Fruit fly (Drosophila melanogaster): ENCODE results near the gene CG13305.

CG13305 gene

DNA sequence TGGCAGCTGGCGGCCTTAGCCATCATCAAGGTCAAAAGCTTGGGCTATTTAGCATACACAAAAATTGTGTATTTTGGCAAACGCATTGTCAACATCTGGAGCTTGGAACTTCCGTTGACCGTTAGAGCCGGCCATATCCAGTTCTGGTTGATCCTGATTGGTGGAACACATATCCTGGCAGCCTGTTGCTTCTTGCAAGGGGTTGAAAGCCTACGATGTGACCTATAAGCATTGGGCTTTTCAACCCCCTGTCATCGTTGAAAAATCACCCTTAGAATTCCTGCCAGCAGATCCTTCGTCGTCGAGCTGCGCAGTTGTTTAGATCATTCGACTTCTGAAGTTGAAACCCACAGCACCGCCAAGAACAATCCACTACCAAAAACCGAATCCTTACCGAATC, at the start of gene CG13305, which contains the start of gene Pex7:
CG13305 (minus strand) TSS at position 2 of the 400 bp plus-strand sequence.
Pex7 (plus strand) TSS at position 325 of the 400 bp plus-strand sequence.
- TF ChIP-seq noc (tag; optimal IDR thresholded peaks at IDR 0.05): no peak

DNA sequence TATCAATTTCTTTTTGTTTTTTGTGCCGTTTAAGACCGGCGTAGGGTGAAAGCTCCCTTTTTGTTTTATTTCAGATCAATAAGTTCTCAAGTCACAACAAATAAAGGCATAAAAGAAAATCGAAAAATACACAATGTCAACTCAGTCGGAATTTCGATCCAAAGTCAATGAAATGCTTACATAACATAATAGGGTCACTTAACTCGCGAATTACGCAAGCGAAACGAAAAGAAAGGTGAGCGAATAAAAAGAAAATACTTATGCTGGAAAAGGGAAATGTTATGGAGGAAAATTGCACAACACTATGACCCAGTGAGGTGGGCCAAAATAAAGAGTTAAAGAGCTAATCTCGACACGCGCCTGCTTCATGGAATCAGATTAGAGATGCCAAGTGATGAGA, 49.3 kb upstream of the CG13305 start:
- TF ChIP-seq noc (tag; optimal IDR thresholded peaks at IDR 0.05): no peak

DNA sequence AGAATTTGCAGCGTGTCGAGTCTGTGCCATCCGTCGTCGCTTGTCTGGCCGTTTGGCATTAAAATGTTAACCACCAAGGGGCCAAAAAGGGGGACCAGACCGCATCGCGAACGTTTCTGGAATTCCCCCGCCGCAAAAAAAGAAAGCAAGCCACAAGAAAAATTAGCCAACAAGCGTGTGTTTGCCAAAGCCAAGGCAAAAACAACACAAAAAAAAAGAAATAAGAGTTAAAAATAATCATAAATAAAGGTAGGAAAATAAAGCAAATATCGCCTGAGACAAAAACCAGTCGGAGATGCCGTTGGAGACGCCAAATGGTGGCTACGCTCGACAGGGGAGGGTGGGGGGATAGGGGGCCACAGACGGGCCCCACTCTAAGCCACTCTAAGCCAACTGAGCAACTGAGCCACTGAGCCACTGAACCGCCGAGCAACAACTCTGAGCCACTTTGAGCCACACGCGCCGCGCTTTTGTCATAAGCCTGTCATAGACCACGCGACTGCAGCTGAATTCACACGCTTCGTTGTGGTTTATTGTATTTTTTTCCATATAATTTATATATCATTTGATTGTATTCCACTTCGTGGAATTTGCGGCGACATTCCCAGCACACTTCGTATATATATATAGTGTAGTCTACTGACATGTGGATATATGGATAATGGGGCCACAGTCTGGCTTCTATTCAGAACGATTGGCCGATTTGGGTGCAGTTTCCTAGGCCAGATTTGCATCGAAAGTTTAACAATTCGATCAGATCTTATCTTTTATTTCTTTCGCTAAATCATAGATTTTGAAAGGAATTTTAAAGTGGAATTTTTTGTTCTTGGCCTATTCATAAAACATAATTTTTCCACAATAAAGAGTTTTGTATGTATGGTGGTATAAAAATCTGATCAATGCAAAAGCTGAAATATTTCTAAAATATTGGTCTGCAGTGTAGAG, 47.2 kb upstream of the CG13305 start:
- peak; percentile 50 for TF ChIP-seq noc (tag; optimal IDR thresholded peaks at IDR 0.05)

DNA sequence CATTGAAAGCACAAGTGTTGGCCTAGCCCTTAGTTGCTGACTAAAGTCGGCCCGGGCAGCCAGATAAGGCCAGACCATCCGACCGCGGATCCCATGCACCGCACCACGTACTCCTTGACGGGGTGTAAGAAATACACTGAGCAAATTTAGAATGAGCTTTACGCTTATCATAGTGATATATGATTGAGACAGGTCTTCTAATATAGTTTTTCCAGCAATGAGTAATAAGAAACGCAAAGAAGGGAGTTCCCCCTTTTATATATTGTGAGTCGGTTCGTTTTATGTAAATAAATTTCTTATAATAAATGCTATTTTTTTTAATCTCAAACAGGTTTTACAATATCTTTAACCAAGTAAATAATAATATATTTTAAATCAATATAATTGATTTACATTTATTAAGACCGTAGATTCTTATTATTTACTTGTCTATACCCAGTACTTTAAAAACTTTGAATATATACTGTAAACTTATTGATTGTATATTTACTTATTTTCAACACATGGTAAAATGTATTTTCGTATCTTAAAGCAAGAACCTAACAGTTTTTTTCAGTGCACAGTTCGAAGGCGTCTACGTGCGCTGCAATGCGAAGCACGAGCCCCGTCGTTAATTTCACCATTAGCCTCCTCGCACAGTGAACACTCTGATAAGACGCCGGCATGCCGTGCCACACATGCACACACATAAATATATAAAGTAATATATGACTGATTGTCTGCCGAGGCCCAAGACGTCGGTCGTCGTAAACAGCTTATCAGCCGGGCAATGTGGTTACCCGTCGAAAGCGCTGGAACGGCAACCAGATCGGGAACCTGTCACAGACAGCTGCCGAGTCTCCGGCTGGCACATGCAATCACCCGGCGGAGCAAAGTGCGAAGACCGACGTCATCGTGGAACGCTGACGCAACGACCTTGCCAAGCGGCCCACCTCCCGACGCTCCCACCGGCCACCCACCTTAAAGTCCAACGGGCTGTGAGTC, 45.6 kb upstream of the CG13305 start:
- peak; percentile 76 for TF ChIP-seq noc (tag; optimal IDR thresholded peaks at IDR 0.05)

DNA sequence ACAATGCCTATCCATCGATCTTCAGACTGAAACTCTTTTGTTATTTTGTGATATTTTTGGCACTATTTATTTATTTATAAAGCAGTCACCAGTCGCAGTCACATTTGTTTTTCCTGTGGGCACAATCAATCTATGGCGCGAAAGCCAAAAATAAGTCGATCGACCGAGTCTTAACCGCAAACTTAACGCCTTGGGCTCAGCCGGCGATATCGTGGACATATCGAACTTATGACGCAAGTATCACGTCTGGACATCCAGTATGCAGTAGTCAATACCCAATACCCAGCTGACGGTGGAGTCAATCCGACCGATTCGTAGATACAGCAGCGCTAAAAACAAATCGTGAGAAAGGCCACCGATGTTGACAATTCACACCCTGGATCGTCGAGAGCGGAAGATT, 44.0 kb upstream of the CG13305 start:
- TF ChIP-seq noc (tag; optimal IDR thresholded peaks at IDR 0.05): no peak

DNA sequence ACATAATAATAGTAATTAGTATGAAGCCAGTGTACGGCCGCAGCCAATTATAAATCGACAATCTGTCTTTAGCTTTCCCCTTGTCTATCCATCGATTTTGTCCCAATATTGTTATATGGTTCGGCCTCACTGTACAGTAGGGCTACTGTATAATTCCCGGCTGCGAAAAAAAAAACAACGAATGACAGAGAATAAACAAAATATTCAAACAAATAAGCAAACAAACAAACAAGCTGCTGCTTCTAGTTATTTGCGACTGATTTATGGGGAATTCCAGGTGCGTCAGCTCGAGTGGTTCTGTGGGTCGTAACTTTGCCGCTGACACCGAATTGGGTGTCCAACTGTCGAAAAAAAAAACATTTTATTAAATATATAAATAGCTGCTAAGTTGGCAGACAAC, 43.1 kb upstream of the CG13305 start:
- no peak for TF ChIP-seq noc (tag; optimal IDR thresholded peaks at IDR 0.05)

DNA sequence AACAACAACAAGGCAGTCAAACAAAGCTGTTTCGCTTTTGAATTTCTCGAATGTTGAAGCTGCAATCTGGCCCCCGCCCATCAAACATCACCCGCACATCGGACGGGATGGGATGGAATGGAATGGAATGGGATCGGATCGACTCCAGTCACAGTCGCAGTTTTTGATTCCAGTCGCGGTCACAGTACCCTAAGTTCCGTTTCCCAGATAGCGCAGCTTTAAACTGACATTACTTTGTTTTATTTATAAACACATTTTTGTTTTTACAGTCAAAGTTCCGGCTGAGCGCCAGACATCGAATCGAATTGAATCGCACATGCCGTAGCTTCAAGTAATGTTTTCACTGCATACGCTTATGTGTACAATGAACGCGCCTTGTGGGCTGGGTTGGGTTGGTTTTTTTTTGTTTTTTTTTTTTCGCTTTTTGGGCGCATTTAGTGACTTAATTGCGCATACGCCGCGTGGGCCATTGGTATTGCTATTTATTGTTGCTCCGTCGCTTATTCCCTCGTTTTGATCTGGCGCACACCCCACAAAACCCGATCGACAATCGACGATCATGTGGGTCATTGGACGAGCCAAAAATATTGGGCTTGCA, 42.2 kb upstream of the CG13305 start:
- TF ChIP-seq noc (tag; optimal IDR thresholded peaks at IDR 0.05): peak; percentile 1

DNA sequence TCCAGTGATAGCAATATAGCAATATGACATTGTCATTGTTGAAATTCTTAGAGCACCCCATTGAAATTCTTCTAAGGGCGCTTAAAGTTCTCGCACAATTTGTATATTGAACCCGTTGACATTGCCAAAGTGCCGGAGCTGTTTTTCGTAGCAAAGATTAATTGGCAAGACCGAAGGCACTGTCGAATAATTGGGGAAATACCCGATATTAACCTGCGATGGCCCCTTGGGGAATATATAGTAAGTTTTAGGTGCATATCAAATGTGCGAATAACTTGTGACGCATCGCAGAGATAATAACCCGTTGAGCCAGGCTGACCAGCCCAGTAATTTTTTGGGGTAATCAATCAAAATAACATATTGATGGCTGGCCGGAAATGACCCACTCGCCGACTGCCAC, 40.0 kb upstream of the CG13305 start:
- no peak for TF ChIP-seq noc (tag; optimal IDR thresholded peaks at IDR 0.05)

DNA sequence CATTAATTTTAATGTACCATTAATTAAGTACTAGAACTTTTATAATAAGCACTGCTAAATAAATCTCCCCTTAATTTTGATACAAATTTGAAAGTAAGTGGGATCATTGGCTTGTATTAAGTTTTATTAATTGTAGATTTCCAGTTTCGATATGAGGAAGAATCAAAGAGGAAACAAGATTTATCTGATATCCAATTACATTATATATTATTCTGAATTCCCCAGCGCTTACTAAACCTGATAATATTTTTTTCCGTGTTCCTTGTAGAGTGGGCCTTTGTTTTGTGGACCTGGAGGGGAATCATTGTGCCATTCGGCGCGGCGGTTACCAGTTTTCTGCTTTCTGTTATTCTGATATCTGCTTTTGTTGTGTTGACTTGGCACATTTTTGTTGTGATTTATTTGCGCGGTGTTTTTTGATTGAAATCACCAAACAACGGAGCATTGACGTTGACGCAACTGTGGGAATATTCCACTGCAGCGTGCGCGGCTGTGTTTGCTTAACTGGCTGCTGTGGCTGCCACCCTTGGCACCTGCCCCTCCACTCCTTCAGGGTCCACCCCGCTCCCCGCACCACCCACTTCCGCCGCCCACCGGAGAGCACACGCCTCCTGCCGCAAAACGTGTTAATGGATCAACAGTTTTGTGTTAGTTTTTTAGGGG, 37.9 kb upstream of the CG13305 start:
- no peak for TF ChIP-seq noc (tag; optimal IDR thresholded peaks at IDR 0.05)

DNA sequence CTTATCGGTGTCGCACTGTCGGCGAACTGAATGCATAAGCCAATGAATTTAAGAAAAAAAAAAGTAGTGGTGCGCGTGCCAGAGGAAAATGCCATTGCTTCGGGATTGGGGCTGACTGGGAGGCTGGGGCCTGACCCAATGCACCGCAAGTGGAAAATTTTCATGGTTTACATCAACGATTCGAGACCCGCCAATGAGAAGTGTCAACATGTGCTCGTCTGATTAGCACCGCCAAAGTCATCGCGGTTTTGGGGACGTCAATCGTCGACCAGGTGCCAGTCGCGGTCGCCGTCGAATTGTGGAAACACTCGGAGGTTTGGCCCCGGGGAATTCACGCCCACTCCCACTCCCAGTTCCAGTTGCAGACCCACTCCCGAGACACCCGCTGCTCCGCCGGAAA, 37.2 kb upstream of the CG13305 start:
- TF ChIP-seq noc (tag; optimal IDR thresholded peaks at IDR 0.05): no peak

DNA sequence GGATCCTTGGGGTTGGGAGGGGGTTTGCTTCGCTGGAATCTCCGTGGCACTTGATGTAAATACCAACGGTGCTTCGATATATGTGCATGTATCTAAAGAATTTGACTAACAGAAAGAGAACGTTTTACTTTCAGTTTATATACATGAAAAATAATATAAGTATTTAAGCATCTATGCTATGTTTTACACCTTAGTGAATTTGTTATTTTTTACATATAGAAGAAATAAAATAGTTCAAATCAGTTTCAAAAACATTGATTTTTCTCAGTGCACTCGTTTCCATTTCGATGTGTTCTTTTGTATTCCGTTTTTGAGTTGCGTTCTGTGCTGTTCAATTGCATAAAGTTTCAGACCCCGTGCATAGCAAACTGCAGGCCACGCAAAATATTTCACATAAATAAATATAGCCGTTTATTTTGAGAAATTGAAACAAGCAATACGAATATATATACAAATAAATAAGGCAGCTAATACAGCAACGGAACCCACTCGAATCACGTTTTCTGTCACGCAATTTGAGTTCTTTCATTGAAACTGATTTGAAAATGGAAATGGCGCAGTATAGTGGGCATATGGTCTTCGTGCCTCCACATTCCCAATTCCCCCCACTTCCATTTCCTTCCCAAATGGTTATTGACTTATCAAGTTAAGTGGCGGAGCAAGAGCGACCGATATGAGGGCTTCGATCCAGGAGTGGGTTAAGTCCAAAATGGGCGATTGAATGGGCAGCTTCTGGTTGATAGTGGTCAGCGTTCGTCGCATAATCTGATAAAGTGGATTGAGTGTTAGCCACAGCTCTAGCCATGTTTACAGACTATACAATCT, 36.1 kb upstream of the CG13305 start:
- TF ChIP-seq noc (tag; optimal IDR thresholded peaks at IDR 0.05): no peak

DNA sequence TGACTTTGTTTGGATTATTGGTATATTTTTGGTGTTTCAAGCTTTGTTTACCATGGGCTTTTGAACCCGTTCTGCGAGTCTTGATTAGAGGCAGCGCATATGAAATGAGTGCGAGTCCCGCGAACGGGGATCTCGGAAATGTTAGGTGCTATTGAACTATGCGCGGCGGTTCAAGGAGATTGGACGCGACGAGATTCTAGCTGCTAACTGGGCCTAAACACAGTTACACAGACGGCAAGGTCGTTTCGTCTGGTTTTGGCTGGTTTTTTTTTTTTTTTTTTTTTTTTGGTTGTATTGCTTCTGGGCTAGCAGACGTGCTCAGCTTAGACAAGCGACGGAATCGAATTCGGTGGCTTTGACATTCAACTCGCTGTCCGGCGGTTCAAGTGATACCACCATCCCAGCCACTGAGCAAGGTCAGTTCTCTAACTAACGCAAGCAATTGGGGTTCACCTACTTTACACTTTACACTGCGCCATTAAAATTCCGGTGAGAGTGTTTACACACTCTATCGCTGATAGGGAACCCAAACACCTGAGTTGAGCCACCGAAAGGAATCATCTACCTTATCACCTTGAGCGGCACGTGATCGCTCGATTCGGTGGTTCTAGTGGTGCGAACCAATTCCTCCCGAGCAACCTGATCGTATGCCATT, 35.4 kb upstream of the CG13305 start:
- no peak for TF ChIP-seq noc (tag; optimal IDR thresholded peaks at IDR 0.05)

DNA sequence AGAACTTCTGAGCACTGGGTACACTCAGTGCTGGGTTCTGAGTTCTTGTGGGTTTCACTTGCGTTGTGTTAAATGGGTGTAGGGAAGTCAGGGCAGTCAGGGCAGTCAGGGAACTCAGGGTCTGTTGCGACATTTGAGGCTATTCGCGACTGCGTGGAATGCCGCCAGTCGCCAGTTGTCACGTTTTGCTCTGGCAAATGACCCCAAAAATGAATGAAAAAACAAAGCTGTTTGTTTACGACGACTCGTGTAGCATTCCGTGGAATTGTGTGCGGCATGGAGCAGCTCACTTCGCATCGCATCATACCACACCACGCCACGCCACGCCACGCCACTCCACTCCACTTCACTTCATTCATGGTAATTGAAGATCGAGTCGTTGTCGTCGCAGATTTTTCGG, 34.6 kb upstream of the CG13305 start:
- TF ChIP-seq noc (tag; optimal IDR thresholded peaks at IDR 0.05): no peak

DNA sequence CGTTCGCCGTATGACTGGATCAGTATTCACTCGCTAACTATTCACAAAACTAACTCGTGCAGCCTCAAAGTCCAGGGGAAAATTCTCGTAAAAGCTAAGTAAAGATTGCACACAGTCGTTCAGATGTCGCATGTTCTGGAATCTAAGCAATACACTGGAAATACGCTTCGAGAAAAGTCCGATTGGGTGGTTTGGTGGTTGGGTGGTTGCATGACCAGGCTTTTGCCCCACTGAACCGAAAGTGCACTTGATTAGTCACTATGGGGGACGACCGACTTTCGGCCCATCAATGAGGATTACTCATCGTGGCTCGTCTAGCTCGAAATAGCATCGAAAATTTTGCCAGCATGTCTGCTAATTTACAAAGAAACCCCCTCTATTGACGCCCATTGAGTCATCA, 33.7 kb upstream of the CG13305 start:
- TF ChIP-seq noc (tag; optimal IDR thresholded peaks at IDR 0.05): no peak

All from whole organism, larva.